Worm (Caenorhabditis elegans) whole organism, L4 larva: Measurements from ENCODE around the gene F26G1.2.

Experiments
- daf-8 ChIP-seq: fragments of 200-800 bp; sonication (Bioruptor generic); IDR thresholded peaks from 2 replicates; pipeline ENCODE4 v1.3.6; 2022; ENCODE audit warnings: missing genetic modification characterization, missing compliant biosample characterization
- fkh-10 ChIP-seq: fragments of 150-350 bp; optimal IDR thresholded peaks from 2 replicates; lab custom pipeline; 2014; ENCODE audit warnings: missing biosample characterization, missing genetic modification reagents, missing genetic modification characterization
- hlh-30 ChIP-seq: sonication (generic microtip); optimal IDR thresholded peaks from 2 replicates; lab custom pipeline; 2017; ENCODE audit warnings: antibody characterized with exemption, mild to moderate bottlenecking, missing genetic modification characterization, missing compliant biosample characterization; ENCODE audit not compliant: insufficient read depth
- jun-1 ChIP-seq: fragments of 150-350 bp; optimal IDR thresholded peaks from 2 replicates; lab custom pipeline; 2014; ENCODE audit warnings: missing biosample characterization, missing genetic modification reagents, missing genetic modification characterization
- pha-4 ChIP-seq, 2 experiments: fragments of 150-350 bp in 1 of 2; fragments of 200-800 bp in 1 of 2; sonication (Bioruptor generic) in 1 of 2; IDR thresholded peaks in 1 of 2; optimal IDR thresholded peaks in 1 of 2; 2 replicates each; pipeline versions ENCODE4 v1.3.6 to Lab custom; 2014 to 2022; ENCODE audit warnings: missing genetic modification characterization in 2 of 2, missing genetic modification reagents in 2 of 2, missing biosample characterization in 1 of 2, missing compliant biosample characterization in 1 of 2

- TF ChIP-seq daf-8 (GFP tag; lab: Robert Waterston, UW), result no peak
- TF ChIP-seq fkh-10 (GFP tag; lab: Kevin White, UChicago), result no peak
- no peak for TF ChIP-seq jun-1 (tag; lab: Kevin White, UChicago)
- TF ChIP-seq pha-4 (GFP tag; IDR thresholded peaks at IDR 0.05; lab: Robert Waterston, UW), result no peak
- TF ChIP-seq pha-4 (tag; optimal IDR thresholded peaks at IDR 0.05; lab: Kevin White, UChicago), result no peak
- no peak for TF ChIP-seq hlh-30 (tag; lab: Kevin White, UChicago)
Measured at ce11 chrII:4766284-4766683, 3.4 kb downstream of the F26G1.2 start, which contains the start of gene ttm-2.
